Worm (Caenorhabditis elegans) whole organism, late embryonic: Measurements from ENCODE around the gene ZK1240.2.
A peak's percentile ranks its signal among the peaks of the same experiment; 100 is the strongest.
"Not testable (repeated sequence)": the region's sequence is repeated elsewhere in the genome, so short reads cannot be mapped to it uniquely, and the experiment has no call there.

ENCODE experiments used
- C08G9.2 ChIP-seq: sonication (generic microtip); optimal IDR thresholded peaks from 2 replicates; lab custom pipeline; 2016; ENCODE audit warnings: mild to moderate bottlenecking, missing genetic modification characterization, moderate library complexity, missing compliant biosample characterization
- F13H6.1 ChIP-seq: sonication (generic microtip); optimal IDR thresholded peaks from 2 replicates; lab custom pipeline; 2016; ENCODE audit warnings: missing genetic modification characterization, missing compliant biosample characterization
- T23F11.4 ChIP-seq: fragments of 200-800 bp; sonication (Bioruptor generic); optimal IDR thresholded peaks from 2 replicates; lab custom pipeline; 2018; ENCODE audit warnings: mild to moderate bottlenecking, missing genetic modification characterization, missing compliant biosample characterization
- ahr-1 ChIP-seq: sonication (generic microtip); optimal IDR thresholded peaks from 2 replicates; lab custom pipeline; 2016; ENCODE audit warnings: missing genetic modification characterization, missing compliant biosample characterization
- ama-1 ChIP-seq: fragments of 150-350 bp; optimal IDR thresholded peaks from 2 replicates; lab custom pipeline; 2014
- ceh-14 ChIP-seq: sonication (generic microtip); optimal IDR thresholded peaks from 2 replicates; lab custom pipeline; 2016; ENCODE audit warnings: missing genotype, missing genetic modification characterization, missing compliant biosample characterization
- ceh-2 ChIP-seq: sonication (generic microtip); optimal IDR thresholded peaks from 2 replicates; lab custom pipeline; 2016; ENCODE audit warnings: missing genotype, missing genetic modification characterization, missing compliant biosample characterization
- ceh-22 ChIP-seq: sonication (generic microtip); optimal IDR thresholded peaks from 2 replicates; lab custom pipeline; 2017; ENCODE audit warnings: missing biosample characterization, missing genetic modification characterization
- ceh-31 ChIP-seq: sonication (generic microtip); optimal IDR thresholded peaks from 2 replicates; lab custom pipeline; 2016; ENCODE audit warnings: missing genetic modification characterization, missing compliant biosample characterization
- ceh-34 ChIP-seq: sonication (generic microtip); optimal IDR thresholded peaks from 2 replicates; lab custom pipeline; 2016; ENCODE audit warnings: mild to moderate bottlenecking, missing genetic modification characterization, missing compliant biosample characterization
- ceh-45 ChIP-seq: fragments of 200-800 bp; sonication (Bioruptor generic); IDR thresholded peaks from 2 replicates; pipeline ENCODE4 v1.3.6; 2022; ENCODE audit warnings: missing genetic modification reagents, missing genetic modification characterization, missing compliant biosample characterization
- ceh-48 ChIP-seq: sonication (generic microtip); optimal IDR thresholded peaks from 2 replicates; lab custom pipeline; 2016; ENCODE audit warnings: missing genetic modification characterization, inconsistent platforms, missing compliant biosample characterization
- ceh-6 ChIP-seq: fragments of 200-800 bp; sonication (Bioruptor generic); optimal IDR thresholded peaks from 2 replicates; lab custom pipeline; 2018; ENCODE audit warnings: mild to moderate bottlenecking, missing genetic modification characterization, missing compliant biosample characterization
- ceh-9 ChIP-seq: sonication (generic microtip); optimal IDR thresholded peaks from 2 replicates; lab custom pipeline; 2016; ENCODE audit warnings: mild to moderate bottlenecking, missing genetic modification characterization, inconsistent platforms, missing compliant biosample characterization
- fax-1 ChIP-seq: sonication (generic microtip); optimal IDR thresholded peaks from 2 replicates; lab custom pipeline; 2016; ENCODE audit warnings: missing genotype, missing genetic modification characterization, missing compliant biosample characterization
- hlh-30 ChIP-seq: sonication (generic microtip); optimal IDR thresholded peaks from 2 replicates; lab custom pipeline; 2017; ENCODE audit warnings: antibody characterized with exemption, missing genetic modification characterization, missing compliant biosample characterization; ENCODE audit not compliant: insufficient read depth
- hlh-6 ChIP-seq: sonication (generic microtip); optimal IDR thresholded peaks from 2 replicates; lab custom pipeline; 2016; ENCODE audit warnings: missing genotype, missing genetic modification characterization, missing compliant biosample characterization
- hlh-8 ChIP-seq: sonication (generic microtip); optimal IDR thresholded peaks from 2 replicates; lab custom pipeline; 2016; ENCODE audit warnings: missing genotype, missing genetic modification characterization, missing compliant biosample characterization
- lim-6 ChIP-seq: sonication (generic microtip); optimal IDR thresholded peaks from 2 replicates; lab custom pipeline; 2016; ENCODE audit warnings: missing genetic modification characterization, missing compliant biosample characterization
- mec-3 ChIP-seq: sonication (generic microtip); optimal IDR thresholded peaks from 2 replicates; lab custom pipeline; 2016; ENCODE audit warnings: borderline replicate concordance, missing genetic modification characterization, missing compliant biosample characterization
- pha-2 ChIP-seq: sonication (generic microtip); optimal IDR thresholded peaks from 2 replicates; lab custom pipeline; 2017; ENCODE audit warnings: mild to moderate bottlenecking, missing genetic modification characterization, missing compliant biosample characterization
- ref-2 ChIP-seq: sonication (generic microtip); optimal IDR thresholded peaks from 2 replicates; lab custom pipeline; 2016; ENCODE audit warnings: missing genetic modification characterization, missing compliant biosample characterization
- rnt-1 ChIP-seq: sonication (generic microtip); optimal IDR thresholded peaks from 2 replicates; lab custom pipeline; 2016; ENCODE audit warnings: missing genetic modification characterization, missing compliant biosample characterization
- sdc-2 ChIP-seq: sonication (generic microtip); optimal IDR thresholded peaks from 2 replicates; lab custom pipeline; 2016; ENCODE audit warnings: missing genotype, missing genetic modification characterization, missing compliant biosample characterization
- sox-4 ChIP-seq: sonication (generic microtip); optimal IDR thresholded peaks from 2 replicates; lab custom pipeline; 2017; ENCODE audit warnings: mild to moderate bottlenecking, missing genetic modification characterization, inconsistent platforms, missing compliant biosample characterization
- unc-42 ChIP-seq: sonication (generic microtip); optimal IDR thresholded peaks from 2 replicates; lab custom pipeline; 2016; ENCODE audit warnings: missing genotype, missing genetic modification characterization, missing compliant biosample characterization
- unc-55 ChIP-seq: sonication (generic microtip); optimal IDR thresholded peaks from 2 replicates; lab custom pipeline; 2017; ENCODE audit warnings: missing biosample characterization, missing genetic modification reagents, missing genetic modification characterization
- unc-86 ChIP-seq: sonication (generic microtip); optimal IDR thresholded peaks from 2 replicates; lab custom pipeline; 2016; ENCODE audit warnings: missing genetic modification characterization, missing compliant biosample characterization
- zip-5 ChIP-seq: sonication (generic microtip); optimal IDR thresholded peaks from 2 replicates; lab custom pipeline; 2016; ENCODE audit warnings: missing genetic modification characterization, missing compliant biosample characterization
- ztf-16 ChIP-seq: sonication (generic microtip); optimal IDR thresholded peaks from 2 replicates; lab custom pipeline; 2017; ENCODE audit warnings: missing genetic modification characterization, missing compliant biosample characterization

The ZK1240.2 gene

ce11 chrII:2322857-2323518 is at the start of gene ZK1240.2, which contains the start of gene ZK1240.6:
TSS of gene ZK1240.2 (plus strand) at chrII:2323376.
TSS of gene ZK1240.6 (minus strand) at chrII:2322907.
- TF ChIP-seq ceh-9 (tag; lab: Kevin White, UChicago) (no peak), unc-42 (no peak), ceh-31 (tag; lab: Kevin White, UChicago) (no peak), ceh-14 (no peak)

ce11 chrII:2273750-2274149 is 49.4 kb upstream of the ZK1240.2 start:
- peak; percentile 15 for TF ChIP-seq hlh-6 (tag; lab: Kevin White, UChicago)
- TF ChIP-seq mec-3 (tag; lab: Kevin White, UChicago) = no peak
- no peak for TF ChIP-seq hlh-30

ce11 chrII:2277418-2277817 is 45.8 kb upstream of the ZK1240.2 start, which contains the start of gene K09F6.15:
TSS of gene K09F6.15 (minus strand) at chrII:2277518.
- TF ChIP-seq ahr-1 (tag; lab: Kevin White, UChicago) = no peak
- TF ChIP-seq rnt-1 = no peak
- no peak for TF ChIP-seq hlh-30
- TF ChIP-seq ceh-48 = no peak
- no peak for TF ChIP-seq ceh-45
- no peak for TF ChIP-seq ceh-22 (tag; lab: Kevin White, UChicago)
- no peak for TF ChIP-seq fax-1
- no peak for TF ChIP-seq T23F11.4 (GFP tag; lab: Kevin White, UChicago)
- no peak for TF ChIP-seq ceh-2 (tag; lab: Kevin White, UChicago)
- TF ChIP-seq hlh-6 (tag; lab: Kevin White, UChicago) = no peak
- no peak for TF ChIP-seq hlh-8 (tag; lab: Kevin White, UChicago)
- no peak for TF ChIP-seq sdc-2 (tag; lab: Kevin White, UChicago)
- no peak for TF ChIP-seq ceh-6 (GFP tag; lab: Kevin White, UChicago)

ce11 chrII:2279263-2279662 is 43.9 kb upstream of the ZK1240.2 start, which contains the start of gene K09F6.6:
TSS of gene K09F6.6 (minus strand) at chrII:2279305.
- no peak for TF ChIP-seq pha-2
- no peak for TF ChIP-seq sox-4 (tag; lab: Kevin White, UChicago)
- TF ChIP-seq ztf-16 (tag; lab: Kevin White, UChicago) = no peak
- no peak for TF ChIP-seq C08G9.2 (tag; lab: Kevin White, UChicago)
- TF ChIP-seq ref-2 (tag; lab: Kevin White, UChicago) = no peak
- TF ChIP-seq unc-55 (GFP tag; lab: Kevin White, UChicago) = no peak
- no peak for TF ChIP-seq ceh-34 (tag; lab: Kevin White, UChicago)

ce11 chrII:2279839-2280238 is 43.3 kb upstream of the ZK1240.2 start, which contains the start of gene K09F6.11:
TSS of gene K09F6.11 (plus strand) at chrII:2280139.
- TF ChIP-seq sdc-2 (tag; lab: Kevin White, UChicago) (no peak), F13H6.1 (tag; lab: Kevin White, UChicago) (no peak), unc-86 (tag; lab: Kevin White, UChicago) (no peak), lim-6 (tag; lab: Kevin White, UChicago) (no peak), mec-3 (tag; lab: Kevin White, UChicago) (no peak)

- TF ChIP-seq ceh-6 (GFP tag; lab: Kevin White, UChicago); zip-5 (tag; lab: Kevin White, UChicago); ama-1 (lab: Kevin White, UChicago): not testable (repeated sequence)
- TF ChIP-seq, all 69 proteins: peak for 0; not testable (repeated sequence) for 69
Observed at ce11 chrII:2282599-2282998, 40.6 kb upstream of the ZK1240.2 start, which contains the start of gene K09F6.9. TSS of gene K09F6.9 (minus strand) at chrII:2282699.
